Fruit fly (Drosophila melanogaster): ENCODE data around the gene DIP-gamma.

The DIP-gamma gene

dm6 chr3R:28911758-28912157 lies 58.4 kb downstream of the DIP-gamma start (continued):
- TF ChIP-seq chif (GFP tag; optimal IDR thresholded peaks at IDR 0.05): peak; percentile 75
- TF ChIP-seq lilli (GFP tag; optimal IDR thresholded peaks at IDR 0.05): peak; percentile 78
- no peak for TF ChIP-seq crol (GFP tag; IDR thresholded peaks at IDR 0.05)
- peak; percentile 89 for TF ChIP-seq ara (GFP tag; IDR thresholded peaks at IDR 0.05)
- peak; percentile 73; the same call in 2 of the 3 replicates for TF ChIP-seq ase (GFP tag; IDR thresholded peaks at IDR 0.05)
- peak; percentile 80; the same call in 2 of the 3 replicates for TF ChIP-seq so (GFP tag; IDR thresholded peaks at IDR 0.05)
- no peak for TF ChIP-seq Hey (tag; optimal IDR thresholded peaks at IDR 0.05)
- TF ChIP-seq Camta (GFP tag; optimal IDR thresholded peaks at IDR 0.05): peak; percentile 69
- no peak for TF ChIP-seq Sin3A (optimal IDR thresholded peaks at IDR 0.05)
- TF ChIP-seq CG4730 (GFP tag; IDR thresholded peaks at IDR 0.05): peak; percentile 65
- no peak for TF ChIP-seq lov (optimal IDR thresholded peaks at IDR 0.05)
- no peak for TF ChIP-seq lov (GFP tag; IDR thresholded peaks at IDR 0.05)
- no peak for TF ChIP-seq pzg (GFP tag; optimal IDR thresholded peaks at IDR 0.05)
- TF ChIP-seq Med (GFP tag): peak; percentile 96
- no peak for TF ChIP-seq C15 (GFP tag; IDR thresholded peaks at IDR 0.05)
- TF ChIP-seq Hmx (GFP tag; optimal IDR thresholded peaks at IDR 0.05): no peak
- no peak for TF ChIP-seq bbx (GFP tag; IDR thresholded peaks at IDR 0.05; ENCODE audit: partially characterized antibody)
- TF ChIP-seq BEAF-32 (GFP tag; optimal IDR thresholded peaks at IDR 0.05): no peak
- peak; percentile 56 for TF ChIP-seq CG9817 (tag; optimal IDR thresholded peaks at IDR 0.05)
- peak; percentile 59 for TF ChIP-seq tap (tag; optimal IDR thresholded peaks at IDR 0.05)
- TF ChIP-seq gcm (GFP tag; optimal IDR thresholded peaks at IDR 0.05): no peak
- peak; percentile 70 for TF ChIP-seq jing (GFP tag; optimal IDR thresholded peaks at IDR 0.05)
- TF ChIP-seq ato (GFP tag; IDR thresholded peaks at IDR 0.05; ENCODE audit: partially characterized antibody): no peak
- TF ChIP-seq Hr51 (GFP tag; optimal IDR thresholded peaks at IDR 0.05): peak; percentile 28 to 74
- peak; percentile 32 for TF ChIP-seq sug (tag; optimal IDR thresholded peaks at IDR 0.05)
- peak; percentile 56 for TF ChIP-seq CG12236 (GFP tag; optimal IDR thresholded peaks at IDR 0.05)
- peak; percentile 56 for TF ChIP-seq fu2 (GFP tag; optimal IDR thresholded peaks at IDR 0.05)
- no peak for TF ChIP-seq p53 (GFP tag; optimal IDR thresholded peaks at IDR 0.05)
- peak; percentile 54 for TF ChIP-seq CG5245 (GFP tag; optimal IDR thresholded peaks at IDR 0.05)
- peak; percentile 81 for TF ChIP-seq CG17359 (tag; optimal IDR thresholded peaks at IDR 0.05)
- TF ChIP-seq CG2129 (GFP tag; IDR thresholded peaks at IDR 0.05; ENCODE audit: partially characterized antibody): no peak
- peak; percentile 36 for TF ChIP-seq gcm2 (GFP tag; optimal IDR thresholded peaks at IDR 0.05)
- TF ChIP-seq kay (GFP tag; optimal IDR thresholded peaks at IDR 0.05): peak; percentile 73
- TF ChIP-seq CG10274 (GFP tag; optimal IDR thresholded peaks at IDR 0.05): peak; percentile 30
- peak; percentile 48 for TF ChIP-seq seq (GFP tag; IDR thresholded peaks at IDR 0.05)

- TF ChIP-seq cas (GFP tag; IDR thresholded peaks at IDR 0.05): no peak
- TF ChIP-seq CG11723 (GFP tag; optimal IDR thresholded peaks at IDR 0.05): peak; percentile 8
- TF ChIP-seq MTF-1 (GFP tag; optimal IDR thresholded peaks at IDR 0.05; ENCODE audit: borderline replicate concordance): no peak
- peak; percentile 66 for TF ChIP-seq CG5953 (GFP tag; IDR thresholded peaks at IDR 0.05)
- TF ChIP-seq h (optimal IDR thresholded peaks at IDR 0.05): no peak
- TF ChIP-seq Tbp (GFP tag; optimal IDR thresholded peaks at IDR 0.05): no peak
- peak; percentile 76 for TF ChIP-seq bcd (GFP tag; optimal IDR thresholded peaks at IDR 0.05)
- no peak for TF ChIP-seq Stat92E (GFP tag; optimal IDR thresholded peaks at IDR 0.05)
- peak; percentile 88 for TF ChIP-seq CG34422 (GFP tag; IDR thresholded peaks at IDR 0.05)
- peak; percentile 71 for TF ChIP-seq HmgZ (tag; optimal IDR thresholded peaks at IDR 0.05)
- peak; percentile 84 for TF ChIP-seq HLH3B (GFP tag; IDR thresholded peaks at IDR 0.05)
- no peak for TF ChIP-seq mld (GFP tag; IDR thresholded peaks at IDR 0.05; ENCODE audit: partially characterized antibody)
- TF ChIP-seq sqz (GFP tag; optimal IDR thresholded peaks at IDR 0.05): no peak
- no peak for TF ChIP-seq Dll (GFP tag; IDR thresholded peaks at IDR 0.05; ENCODE audit: partially characterized antibody)
- peak; percentile 48 for TF ChIP-seq CG4617 (GFP tag; optimal IDR thresholded peaks at IDR 0.05; ENCODE audit: borderline replicate concordance)
- peak; percentile 16 for TF ChIP-seq CG3065 (GFP tag; optimal IDR thresholded peaks at IDR 0.05)
- peak; percentile 60 for TF ChIP-seq CG1647 (GFP tag; optimal IDR thresholded peaks at IDR 0.05)
- peak; percentile 46 for TF ChIP-seq onecut (GFP tag; IDR thresholded peaks at IDR 0.05)
Measured at dm6 chr3R:28904816-28905435, 65.2 kb downstream of the DIP-gamma start.

All from whole organism, embryonic.